Fruit fly (Drosophila melanogaster) whole organism, embryonic: ENCODE measurements around the gene Tim17a2.

Experiments
- CG10431 ChIP-seq: fragments of 200-800 bp; sonication (Bioruptor generic); optimal IDR thresholded peaks from 3 replicates; lab custom pipeline; 2018; ENCODE audit warnings: missing biosample characterization, mild to moderate bottlenecking, missing genetic modification characterization
- CG10959 ChIP-seq: fragments of 200-800 bp; sonication (Bioruptor generic); IDR thresholded peaks from 2 replicates; pipeline ENCODE4 v1.3.6; 2022; ENCODE audit warnings: missing biosample characterization, missing genetic modification characterization
- CG11696 ChIP-seq: fragments of 200-800 bp; sonication (Bioruptor generic); IDR thresholded peaks from 2 replicates; pipeline ENCODE4 v1.3.6; 2022; ENCODE audit warnings: missing biosample characterization, missing genetic modification characterization
- CG12219 ChIP-seq: fragments of 200-800 bp; sonication (Bioruptor generic); optimal IDR thresholded peaks from 3 replicates; lab custom pipeline; 2018; ENCODE audit warnings: missing biosample characterization, mild to moderate bottlenecking, missing genetic modification characterization
- CG15269 ChIP-seq: fragments of 200-800 bp; sonication (Bioruptor generic); optimal IDR thresholded peaks from 2 replicates; lab custom pipeline; 2018; ENCODE audit warnings: missing biosample characterization, mild to moderate bottlenecking, missing genetic modification characterization, moderate library complexity
- CG15479 ChIP-seq: fragments of 200-800 bp; sonication (Bioruptor generic); optimal IDR thresholded peaks from 3 replicates; lab custom pipeline; 2019; ENCODE audit warnings: missing biosample characterization, mild to moderate bottlenecking, missing genetic modification characterization, moderate library complexity
- CG16779 ChIP-seq: fragments of 200-800 bp; sonication (Bioruptor generic); IDR thresholded peaks from 2 replicates; pipeline ENCODE4 v1.3.6; 2022; ENCODE audit warnings: missing biosample characterization, missing genetic modification characterization
- CG18619 ChIP-seq: fragments of 200-800 bp; sonication (Bioruptor generic); optimal IDR thresholded peaks from 3 replicates; lab custom pipeline; 2017; ENCODE audit warnings: missing biosample characterization, mild to moderate bottlenecking, missing genetic modification characterization
- CG2116 ChIP-seq: fragments of 200-800 bp; sonication (Bioruptor generic); optimal IDR thresholded peaks from 3 replicates; lab custom pipeline; 2018; ENCODE audit warnings: missing biosample characterization, mild to moderate bottlenecking, missing genetic modification characterization
- CG30020 ChIP-seq: fragments of 200-800 bp; optimal IDR thresholded peaks from 2 replicates; lab custom pipeline; 2019; ENCODE audit warnings: missing biosample characterization, mild to moderate bottlenecking, missing genetic modification characterization, moderate library complexity
- CG31441 ChIP-seq: fragments of 200-800 bp; sonication (Bioruptor generic); IDR thresholded peaks from 2 replicates; pipeline ENCODE4 v1.3.6; 2022; ENCODE audit warnings: missing biosample characterization, missing genetic modification characterization
- CG32767 ChIP-seq: fragments of 200-800 bp; sonication (Bioruptor generic); IDR thresholded peaks from 2 replicates; pipeline ENCODE4 v1.3.6; 2022; ENCODE audit warnings: missing biosample characterization, missing genetic modification characterization
- CG3838 ChIP-seq: fragments of 200-800 bp; sonication (Bioruptor generic); optimal IDR thresholded peaks from 3 replicates; lab custom pipeline; 2016; ENCODE audit warnings: missing biosample characterization, missing genetic modification characterization
- CG4328 ChIP-seq: fragments of 200-800 bp; sonication (Bioruptor generic); optimal IDR thresholded peaks from 3 replicates; lab custom pipeline; 2017; ENCODE audit warnings: missing biosample characterization, missing genetic modification reagents, missing genetic modification characterization
- CG43689 ChIP-seq: fragments of 200-800 bp; sonication (Bioruptor generic); IDR thresholded peaks from 2 replicates; pipeline ENCODE4 v1.3.6; 2022; ENCODE audit warnings: missing biosample characterization, missing genetic modification characterization
- CG4404 ChIP-seq: fragments of 200-800 bp; sonication (Bioruptor generic); IDR thresholded peaks from 2 replicates; pipeline ENCODE4 v1.3.6; 2022; ENCODE audit warnings: missing biosample characterization, missing genetic modification characterization
- CG4854 ChIP-seq: fragments of 200-800 bp; sonication (Bioruptor generic); optimal IDR thresholded peaks from 2 replicates; lab custom pipeline; 2016; ENCODE audit warnings: missing biosample characterization, missing genetic modification characterization, inconsistent platforms
- CG7372 ChIP-seq: fragments of 200-800 bp; sonication (Bioruptor generic); IDR thresholded peaks from 2 replicates; pipeline ENCODE4 v1.3.6; 2022; ENCODE audit warnings: missing biosample characterization, missing genetic modification characterization
- CG7963 ChIP-seq: fragments of 200-800 bp; sonication (Bioruptor generic); IDR thresholded peaks from 3 replicates; pipeline ENCODE4 v1.3.6; 2022; ENCODE audit warnings: missing biosample characterization, missing genetic modification characterization; ENCODE audit not compliant: partially characterized antibody
- CG8089 ChIP-seq: fragments of 200-800 bp; sonication (Bioruptor generic); optimal IDR thresholded peaks from 3 replicates; lab custom pipeline; 2016; ENCODE audit warnings: missing biosample characterization, missing genetic modification characterization
- CG8281 ChIP-seq: fragments of 200-800 bp; sonication (Bioruptor generic); optimal IDR thresholded peaks from 2 replicates; lab custom pipeline; 2018; ENCODE audit warnings: missing biosample characterization, mild to moderate bottlenecking, missing genetic modification characterization, moderate library complexity
- CG8924 ChIP-seq: fragments of 200-800 bp; optimal IDR thresholded peaks from 3 replicates; lab custom pipeline; 2019; ENCODE audit warnings: missing biosample characterization, mild to moderate bottlenecking, missing genetic modification characterization, moderate library complexity
- CG8944 ChIP-seq: fragments of 200-800 bp; sonication (Bioruptor generic); optimal IDR thresholded peaks from 3 replicates; lab custom pipeline; 2016; ENCODE audit warnings: missing biosample characterization, missing genetic modification characterization
- Doc2 ChIP-seq: fragments of 200-800 bp; sonication (Bioruptor generic); IDR thresholded peaks from 2 replicates; pipeline ENCODE4 v1.3.6; 2022; ENCODE audit warnings: missing biosample characterization, missing genetic modification characterization
- E2f2 ChIP-seq: fragments of 200-800 bp; sonication (Bioruptor generic); IDR thresholded peaks from 2 replicates; pipeline ENCODE4 v1.3.6; 2022; ENCODE audit warnings: missing biosample characterization, missing genetic modification characterization
- Mes4 ChIP-seq: fragments of 200-800 bp; sonication (Bioruptor generic); optimal IDR thresholded peaks from 2 replicates; lab custom pipeline; 2016; ENCODE audit warnings: missing biosample characterization, missing genetic modification characterization
- NFAT ChIP-seq: fragments of 200-800 bp; sonication (Bioruptor generic); IDR thresholded peaks from 2 replicates; pipeline ENCODE4 v1.3.6; 2022; ENCODE audit warnings: missing biosample characterization, missing genetic modification characterization
- Nf-YA ChIP-seq: fragments of 200-800 bp; sonication (Bioruptor generic); IDR thresholded peaks from 2 replicates; pipeline ENCODE4 v1.3.6; 2022; ENCODE audit warnings: missing biosample characterization, missing genetic modification characterization
- Optix ChIP-seq: fragments of 200-800 bp; sonication (Bioruptor generic); IDR thresholded peaks from 3 replicates; pipeline ENCODE4 v1.3.6; 2022; ENCODE audit warnings: missing biosample characterization, missing genetic modification characterization
- Sox100B ChIP-seq: fragments of 200-800 bp; sonication (Bioruptor generic); optimal IDR thresholded peaks from 3 replicates; lab custom pipeline; 2018; ENCODE audit warnings: missing biosample characterization, mild to moderate bottlenecking, missing genetic modification characterization
- Xbp1 ChIP-seq: fragments of 200-800 bp; sonication (Bioruptor generic); optimal IDR thresholded peaks from 3 replicates; lab custom pipeline; 2016; ENCODE audit warnings: missing biosample characterization, mild to moderate bottlenecking, missing genetic modification characterization
- al ChIP-seq: fragments of 200-800 bp; sonication (Bioruptor generic); IDR thresholded peaks from 2 replicates; pipeline ENCODE4 v1.3.6; 2022; ENCODE audit warnings: missing biosample characterization, missing genetic modification characterization
- bigmax ChIP-seq: fragments of 200-800 bp; sonication (Bioruptor generic); optimal IDR thresholded peaks from 2 replicates; lab custom pipeline; 2018; ENCODE audit warnings: missing biosample characterization, mild to moderate bottlenecking, missing genetic modification characterization
- cas ChIP-seq: fragments of 200-800 bp; sonication (Bioruptor generic); IDR thresholded peaks from 2 replicates; pipeline ENCODE4 v1.3.6; 2022; ENCODE audit warnings: missing biosample characterization, missing genetic modification characterization
- dm ChIP-seq: fragments of 200-800 bp; sonication (Bioruptor generic); optimal IDR thresholded peaks from 3 replicates; lab custom pipeline; 2016; ENCODE audit warnings: missing biosample characterization, missing genetic modification characterization
- ind ChIP-seq: fragments of 200-800 bp; sonication (Bioruptor generic); optimal IDR thresholded peaks from 3 replicates; lab custom pipeline; 2016; ENCODE audit warnings: missing biosample characterization, missing genetic modification characterization
- kah ChIP-seq: fragments of 200-800 bp; sonication (Bioruptor generic); optimal IDR thresholded peaks from 2 replicates; lab custom pipeline; 2018; ENCODE audit warnings: missing biosample characterization, mild to moderate bottlenecking, missing genetic modification characterization
- knrl ChIP-seq: fragments of 200-800 bp; sonication (Bioruptor generic); IDR thresholded peaks from 3 replicates; pipeline ENCODE4 v1.3.6; 2022; ENCODE audit warnings: missing biosample characterization, missing genetic modification characterization; ENCODE audit not compliant: partially characterized antibody
- lab ChIP-seq: fragments of 200-800 bp; sonication (Bioruptor generic); optimal IDR thresholded peaks from 3 replicates; lab custom pipeline; 2017; ENCODE audit warnings: missing biosample characterization, missing genetic modification characterization, mild to moderate bottlenecking, moderate library complexity, missing genetic modification reagents
- lola ChIP-seq, 3 experiments: fragments of >200 bp in 2 of 3; fragments of 200-800 bp in 1 of 3; sonication (Bioruptor generic) in 1 of 3; optimal IDR thresholded peaks; 2 replicates each; lab custom pipeline; 2017 to 2019; ENCODE audit warnings: missing biosample characterization in 3 of 3, missing genetic modification characterization in 3 of 3, mild to moderate bottlenecking in 1 of 3, moderate library complexity in 1 of 3
- mirr ChIP-seq: fragments of 200-800 bp; sonication (Bioruptor generic); optimal IDR thresholded peaks from 3 replicates; lab custom pipeline; 2018; ENCODE audit warnings: missing biosample characterization, mild to moderate bottlenecking, missing genetic modification characterization
- ro ChIP-seq: fragments of 200-800 bp; sonication (Bioruptor generic); IDR thresholded peaks from 2 replicates; pipeline ENCODE4 v1.3.6; 2022; ENCODE audit warnings: missing biosample characterization, missing genetic modification characterization
- shn ChIP-seq: fragments of 200-800 bp; sonication (Bioruptor generic); optimal IDR thresholded peaks from 3 replicates; lab custom pipeline; 2016; ENCODE audit warnings: missing biosample characterization, missing genetic modification characterization
- sqz ChIP-seq: fragments of 200-800 bp; sonication (Bioruptor generic); optimal IDR thresholded peaks from 3 replicates; lab custom pipeline; 2018; ENCODE audit warnings: missing biosample characterization, mild to moderate bottlenecking, missing genetic modification characterization
- sr ChIP-seq: fragments of 200-800 bp; sonication (Bioruptor generic); IDR thresholded peaks from 3 replicates; pipeline ENCODE4 v1.3.6; 2022; ENCODE audit warnings: missing biosample characterization, missing genetic modification characterization
- stwl ChIP-seq: fragments of 200-800 bp; sonication (Bioruptor generic); optimal IDR thresholded peaks from 3 replicates; lab custom pipeline; 2018; ENCODE audit warnings: missing biosample characterization, mild to moderate bottlenecking, missing genetic modification characterization, moderate library complexity
- tna ChIP-seq: fragments of 200-800 bp; sonication (Bioruptor generic); IDR thresholded peaks from 2 replicates; pipeline ENCODE4 v1.3.6; 2022; ENCODE audit warnings: missing biosample characterization, missing genetic modification characterization; ENCODE audit not compliant: partially characterized antibody
- usp ChIP-seq: fragments of >200 bp; optimal IDR thresholded peaks from 2 replicates; lab custom pipeline; 2017; ENCODE audit warnings: missing biosample characterization, missing genetic modification characterization
- zfh2 ChIP-seq: fragments of 200-800 bp; sonication (Bioruptor generic); optimal IDR thresholded peaks from 2 replicates; lab custom pipeline; 2016; ENCODE audit warnings: missing biosample characterization, missing genetic modification characterization

Tim17a2 gene

DNA sequence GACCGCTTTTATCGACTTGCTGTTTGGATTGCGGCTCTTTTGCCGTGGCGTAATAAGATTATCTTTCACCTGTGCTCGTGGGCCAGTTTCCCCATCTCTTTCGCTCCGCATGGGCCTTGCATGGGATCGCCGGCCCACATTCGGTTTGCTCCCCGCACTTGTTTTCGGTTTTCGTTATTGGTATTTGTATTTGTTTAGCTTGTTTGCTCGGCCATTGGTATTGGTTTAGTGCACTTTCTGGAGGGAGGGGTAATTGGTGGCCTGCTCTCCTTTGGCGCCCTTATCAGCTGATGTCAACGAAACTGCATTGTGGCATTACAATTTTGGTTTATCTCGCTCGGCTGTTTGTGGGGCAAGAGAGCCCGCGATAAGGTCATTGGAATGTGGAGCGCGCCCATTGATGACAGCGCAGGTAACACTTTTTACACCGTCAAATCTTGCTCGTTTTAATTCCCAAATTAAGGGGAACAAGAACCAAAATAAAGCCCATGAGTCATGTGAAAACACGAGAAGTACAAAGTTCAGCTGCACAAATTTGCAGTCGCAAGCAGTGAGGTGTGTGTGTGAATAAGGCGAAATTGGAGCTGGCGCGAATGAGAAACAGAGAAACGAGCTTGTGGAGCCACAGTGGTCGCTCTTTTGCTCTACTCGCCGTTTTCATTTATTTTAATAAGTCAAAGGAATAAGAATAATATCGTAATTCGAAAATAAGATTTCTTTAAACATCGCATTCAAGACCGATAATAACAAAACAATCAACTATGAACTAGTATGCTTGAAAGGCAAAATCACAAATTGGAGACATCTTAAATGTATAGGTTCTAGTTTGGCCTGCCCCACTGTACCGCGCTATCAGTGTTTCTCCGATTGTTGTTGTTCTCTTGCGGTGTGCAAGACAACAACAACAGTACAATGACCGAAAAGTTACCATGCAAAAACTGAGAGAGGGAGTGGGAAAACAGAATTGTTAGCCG lies 46.9 kb downstream of the Tim17a2 start (continued):
- peak; percentile 82 for TF ChIP-seq CG43689
- peak; percentile 86 for TF ChIP-seq CG16779 (GFP tag; lab: Robert Waterston, UW)
- peak; percentile 97 for TF ChIP-seq sqz (GFP tag; lab: Kevin White, UChicago)
- peak in 1 of 3 experiments; percentile 97 for TF ChIP-seq lola (GFP tag; optimal IDR thresholded peaks at IDR 0.05; lab: Kevin White, UChicago)
- no peak for TF ChIP-seq knrl (GFP tag; lab: Robert Waterston, UW)
- peak; percentile 99 for TF ChIP-seq CG8089 (GFP tag; lab: Kevin White, UChicago)
- peak; percentile 78 for TF ChIP-seq NFAT (GFP tag; lab: Robert Waterston, UW)
- no peak for TF ChIP-seq tna (GFP tag; lab: Robert Waterston, UW)
- TF ChIP-seq CG31441 (GFP tag; lab: Robert Waterston, UW): peak; percentile 91
- peak; percentile 96 for TF ChIP-seq CG4328 (GFP tag; lab: Kevin White, UChicago)
- TF ChIP-seq al (GFP tag; lab: Robert Waterston, UW): no peak
- TF ChIP-seq CG10431 (GFP tag; lab: Kevin White, UChicago): peak; percentile 98
- TF ChIP-seq Mes4 (GFP tag; lab: Kevin White, UChicago): peak; percentile 100
- peak; percentile 81 for TF ChIP-seq CG15269 (tag; lab: Kevin White, UChicago)
- peak; percentile 75 for TF ChIP-seq CG4404 (GFP tag; lab: Robert Waterston, UW)
- TF ChIP-seq Nf-YA: peak; percentile 97
- TF ChIP-seq CG10959 (GFP tag; lab: Robert Waterston, UW): peak; percentile 97
- TF ChIP-seq zfh2 (GFP tag; lab: Kevin White, UChicago): peak; percentile 27
- TF ChIP-seq CG30020 (tag; lab: Kevin White, UChicago): peak; percentile 68
- peak; percentile 84 for TF ChIP-seq stwl
- peak; percentile 97 for TF ChIP-seq Optix (GFP tag; lab: Robert Waterston, UW)
- peak; percentile 82 for TF ChIP-seq CG15479 (GFP tag; lab: Kevin White, UChicago)
- TF ChIP-seq CG4854 (GFP tag; lab: Kevin White, UChicago): peak; percentile 98
- TF ChIP-seq CG32767 (GFP tag; lab: Robert Waterston, UW): peak; percentile 90
- TF ChIP-seq CG18619 (GFP tag; lab: Kevin White, UChicago): peak; percentile 97
- peak; percentile 74 for TF ChIP-seq E2f2
- peak; percentile 94 for TF ChIP-seq CG12219 (GFP tag; lab: Kevin White, UChicago)
- peak; percentile 98 for TF ChIP-seq shn (GFP tag; lab: Kevin White, UChicago)
- TF ChIP-seq CG8281 (tag; lab: Kevin White, UChicago): peak; percentile 86
- peak; percentile 99 for TF ChIP-seq CG8944 (GFP tag; lab: Kevin White, UChicago)
- TF ChIP-seq CG3838 (GFP tag; lab: Kevin White, UChicago): peak; percentile 98
- peak; percentile 96 for TF ChIP-seq dm
- TF ChIP-seq kah (GFP tag; lab: Kevin White, UChicago): peak; percentile 92
- TF ChIP-seq sr (GFP tag; lab: Robert Waterston, UW): peak; percentile 98
- TF ChIP-seq mirr: peak; percentile 21
- peak; percentile 97 for TF ChIP-seq lab
- TF ChIP-seq ind (GFP tag; lab: Kevin White, UChicago): peak; percentile 78
- no peak for TF ChIP-seq CG7963 (GFP tag; lab: Robert Waterston, UW)
- peak; percentile 95 for TF ChIP-seq CG8924 (tag; lab: Kevin White, UChicago)
- TF ChIP-seq usp (GFP tag; lab: Kevin White, UChicago): no peak
- TF ChIP-seq bigmax (GFP tag; lab: Kevin White, UChicago): peak; percentile 84
- TF ChIP-seq CG11696: peak; percentile 87
- TF ChIP-seq ro: peak; percentile 79
- no peak for TF ChIP-seq Doc2 (GFP tag; lab: Robert Waterston, UW)
- TF ChIP-seq Xbp1 (GFP tag; lab: Kevin White, UChicago): peak; percentile 86
- TF ChIP-seq cas: no peak
- TF ChIP-seq CG7372 (GFP tag; lab: Robert Waterston, UW): peak; percentile 65
- TF ChIP-seq Sox100B (GFP tag; lab: Kevin White, UChicago): peak; percentile 98
- peak; percentile 94 for TF ChIP-seq CG2116 (GFP tag; lab: Kevin White, UChicago)
